Fruit fly (Drosophila melanogaster) whole organism, embryonic: Measurements from ENCODE around the gene Cep290.
A peak's percentile ranks its signal among the peaks of the same experiment; 100 is the strongest.

Experiments
- Adf1 ChIP-seq: fragments of 200-800 bp; sonication (Bioruptor generic); IDR thresholded peaks from 2 replicates; pipeline ENCODE4 v1.3.6; 2022; ENCODE audit warnings: missing biosample characterization, missing genetic modification characterization
- Awh ChIP-seq: fragments of 200-800 bp; sonication (Bioruptor generic); IDR thresholded peaks from 2 replicates; pipeline ENCODE4, ENCODE4 v1.3.6; 2022; ENCODE audit warnings: missing biosample characterization, missing genetic modification characterization
- CG11696 ChIP-seq: fragments of 200-800 bp; sonication (Bioruptor generic); IDR thresholded peaks from 2 replicates; pipeline ENCODE4 v1.3.6; 2022; ENCODE audit warnings: missing biosample characterization, missing genetic modification characterization
- CG11723 ChIP-seq: fragments of 200-800 bp; sonication (Bioruptor generic); optimal IDR thresholded peaks from 2 replicates; lab custom pipeline; 2017; ENCODE audit warnings: missing biosample characterization, mild to moderate bottlenecking, missing genetic modification characterization
- CG12104 ChIP-seq: fragments of 200-800 bp; sonication (Bioruptor generic); optimal IDR thresholded peaks from 3 replicates; lab custom pipeline; 2016; ENCODE audit warnings: missing biosample characterization, missing genetic modification characterization
- CG12155 ChIP-seq: fragments of 200-800 bp; sonication (Bioruptor generic); optimal IDR thresholded peaks from 3 replicates; lab custom pipeline; 2016; ENCODE audit warnings: missing biosample characterization, missing genetic modification characterization
- CG12219 ChIP-seq: fragments of 200-800 bp; sonication (Bioruptor generic); optimal IDR thresholded peaks from 3 replicates; lab custom pipeline; 2018; ENCODE audit warnings: missing biosample characterization, mild to moderate bottlenecking, missing genetic modification characterization
- CG1233 ChIP-seq: fragments of 200-800 bp; sonication (Bioruptor generic); optimal IDR thresholded peaks from 4 replicates; lab custom pipeline; 2018; ENCODE audit warnings: missing biosample characterization, mild to moderate bottlenecking, missing genetic modification characterization
- CG12942 ChIP-seq: fragments of 200-800 bp; sonication (Bioruptor generic); optimal IDR thresholded peaks from 3 replicates; lab custom pipeline; 2016; ENCODE audit warnings: missing biosample characterization, missing genetic modification characterization
- CG13894 ChIP-seq: fragments of 200-800 bp; sonication (Bioruptor generic); optimal IDR thresholded peaks from 3 replicates; lab custom pipeline; 2018; ENCODE audit warnings: missing biosample characterization, mild to moderate bottlenecking, missing genetic modification characterization, moderate library complexity
- CG14441 ChIP-seq: fragments of 200-800 bp; sonication (Bioruptor generic); IDR thresholded peaks from 2 replicates; pipeline ENCODE4 v1.3.6; 2022; ENCODE audit warnings: missing biosample characterization, missing genetic modification characterization
- CG14667 ChIP-seq: fragments of 200-800 bp; sonication (Bioruptor generic); IDR thresholded peaks from 2 replicates; pipeline ENCODE4 v1.3.6; 2022; ENCODE audit warnings: missing biosample characterization, missing genetic modification characterization
- CG14710 ChIP-seq: fragments of 200-800 bp; sonication (Bioruptor generic); optimal IDR thresholded peaks from 3 replicates; lab custom pipeline; 2019; ENCODE audit warnings: missing biosample characterization, mild to moderate bottlenecking, missing genetic modification characterization, moderate library complexity
- CG1529 ChIP-seq: fragments of 200-800 bp; sonication (Bioruptor generic); optimal IDR thresholded peaks from 3 replicates; lab custom pipeline; 2018; ENCODE audit warnings: missing biosample characterization, missing genetic modification characterization
- CG16815 ChIP-seq: fragments of 200-800 bp; sonication (Bioruptor generic); optimal IDR thresholded peaks from 3 replicates; lab custom pipeline; 2017; ENCODE audit warnings: missing biosample characterization, mild to moderate bottlenecking, missing genetic modification characterization
- CG17328 ChIP-seq: fragments of 200-800 bp; sonication (Bioruptor generic); IDR thresholded peaks from 2 replicates; pipeline ENCODE4 v1.3.6; 2022; ENCODE audit warnings: missing biosample characterization, missing genetic modification characterization
- CG17361 ChIP-seq: fragments of 200-800 bp; sonication (Bioruptor generic); IDR thresholded peaks from 3 replicates; pipeline ENCODE4 v1.3.6; 2022; ENCODE audit warnings: missing biosample characterization, missing genetic modification characterization
- CG4282 ChIP-seq: fragments of 200-800 bp; sonication (Bioruptor generic); optimal IDR thresholded peaks from 2 replicates; lab custom pipeline; 2016; ENCODE audit warnings: missing biosample characterization, missing genetic modification characterization
- CG4424 ChIP-seq: fragments of 200-800 bp; sonication (Bioruptor generic); optimal IDR thresholded peaks from 3 replicates; lab custom pipeline; 2016; ENCODE audit warnings: missing biosample characterization, missing genetic modification characterization
- CG5245 ChIP-seq: fragments of 200-800 bp; sonication (Bioruptor generic); optimal IDR thresholded peaks from 3 replicates; lab custom pipeline; 2016; ENCODE audit warnings: missing biosample characterization, missing genetic modification characterization
- CG6791 ChIP-seq: fragments of 200-800 bp; sonication (Bioruptor generic); IDR thresholded peaks from 3 replicates; pipeline ENCODE4 v1.3.6; 2022; ENCODE audit warnings: missing biosample characterization, missing genetic modification characterization; ENCODE audit not compliant: partially characterized antibody
- CG6854 ChIP-seq: fragments of 200-800 bp; sonication (Bioruptor generic); optimal IDR thresholded peaks from 3 replicates; lab custom pipeline; 2017; ENCODE audit warnings: missing biosample characterization, mild to moderate bottlenecking, missing genetic modification characterization
- CG7839 ChIP-seq: fragments of 200-800 bp; sonication (Bioruptor generic); optimal IDR thresholded peaks from 3 replicates; lab custom pipeline; 2018; ENCODE audit warnings: missing biosample characterization, mild to moderate bottlenecking, missing genetic modification characterization, moderate library complexity
- Dbx ChIP-seq: fragments of 200-800 bp; sonication (Bioruptor generic); IDR thresholded peaks from 3 replicates; pipeline ENCODE4 v1.3.6; 2022; ENCODE audit warnings: missing biosample characterization, missing genetic modification characterization
- Dll ChIP-seq: fragments of 200-800 bp; sonication (Bioruptor generic); IDR thresholded peaks from 4 replicates; pipeline ENCODE4 v1.3.6; 2022; ENCODE audit warnings: missing biosample characterization, missing genetic modification characterization; ENCODE audit not compliant: partially characterized antibody
- Ets97D ChIP-seq: fragments of 200-800 bp; sonication (Bioruptor generic); optimal IDR thresholded peaks from 3 replicates; lab custom pipeline; 2016; ENCODE audit warnings: missing biosample characterization, missing genetic modification characterization
- HHEX ChIP-seq: fragments of 200-800 bp; sonication (Bioruptor generic); optimal IDR thresholded peaks from 3 replicates; lab custom pipeline; 2017; ENCODE audit warnings: missing biosample characterization, mild to moderate bottlenecking, missing genetic modification characterization, missing genetic modification reagents
- Hmr ChIP-seq: fragments of 200-800 bp; sonication (Bioruptor generic); optimal IDR thresholded peaks from 3 replicates; lab custom pipeline; 2017; ENCODE audit warnings: mild to moderate bottlenecking, missing biosample characterization, missing genetic modification reagents, missing genetic modification characterization
- MESR4 ChIP-seq: fragments of 200-800 bp; sonication (Bioruptor generic); optimal IDR thresholded peaks from 2 replicates; lab custom pipeline; 2018; ENCODE audit warnings: missing biosample characterization, mild to moderate bottlenecking, missing genetic modification characterization, moderate library complexity
- NC2β ChIP-seq: fragments of 200-800 bp; sonication (Bioruptor generic); optimal IDR thresholded peaks from 2 replicates; lab custom pipeline; 2016; ENCODE audit warnings: missing biosample characterization, missing genetic modification characterization
- Xbp1 ChIP-seq: fragments of 200-800 bp; sonication (Bioruptor generic); optimal IDR thresholded peaks from 3 replicates; lab custom pipeline; 2016; ENCODE audit warnings: missing biosample characterization, mild to moderate bottlenecking, missing genetic modification characterization
- ase ChIP-seq: fragments of 200-800 bp; sonication (Bioruptor generic); IDR thresholded peaks from 3 replicates; pipeline ENCODE4 v1.3.6; 2022; ENCODE audit warnings: missing biosample characterization, missing genetic modification characterization
- bcd ChIP-seq: fragments of 200-800 bp; sonication (Bioruptor generic); optimal IDR thresholded peaks from 2 replicates; lab custom pipeline; 2017; ENCODE audit warnings: missing biosample characterization, mild to moderate bottlenecking, missing genetic modification characterization
- dati ChIP-seq: fragments of 200-800 bp; sonication (Bioruptor generic); IDR thresholded peaks from 2 replicates; pipeline ENCODE4 v1.3.6; 2022; ENCODE audit warnings: missing biosample characterization, missing genetic modification characterization
- dmrt99B ChIP-seq: fragments of 200-800 bp; sonication (Bioruptor generic); optimal IDR thresholded peaks from 2 replicates; lab custom pipeline; 2018; ENCODE audit warnings: missing biosample characterization, mild to moderate bottlenecking, missing genetic modification characterization, moderate library complexity
- fru ChIP-seq: fragments of >200 bp; optimal IDR thresholded peaks from 2 replicates; lab custom pipeline; 2017
- hth ChIP-seq: fragments of >200 bp; optimal IDR thresholded peaks from 2 replicates; lab custom pipeline; 2017; ENCODE audit warnings: inconsistent platforms
- klu ChIP-seq: fragments of 200-800 bp; sonication (Bioruptor generic); IDR thresholded peaks from 2 replicates; pipeline ENCODE4 v1.3.6; 2022; ENCODE audit warnings: missing biosample characterization, missing genetic modification characterization
- lov ChIP-seq, 2 experiments: fragments of 200-800 bp in 1 of 2; fragments of >200 bp in 1 of 2; sonication (Bioruptor generic) in 1 of 2; IDR thresholded peaks in 1 of 2; optimal IDR thresholded peaks in 1 of 2; 2 replicates in 1 of 2; 3 replicates in 1 of 2; pipeline versions ENCODE4 v1.3.6 to Lab custom; 2017 to 2022; ENCODE audit warnings: missing biosample characterization in 1 of 2, missing genetic modification characterization in 1 of 2
- mirr ChIP-seq: fragments of 200-800 bp; sonication (Bioruptor generic); optimal IDR thresholded peaks from 3 replicates; lab custom pipeline; 2018; ENCODE audit warnings: missing biosample characterization, mild to moderate bottlenecking, missing genetic modification characterization
- phol ChIP-seq: fragments of 200-800 bp; sonication (Bioruptor generic); optimal IDR thresholded peaks from 3 replicates; lab custom pipeline; 2018; ENCODE audit warnings: missing biosample characterization, mild to moderate bottlenecking, missing genetic modification characterization, moderate library complexity
- prd ChIP-seq, 3 experiments: fragments of >200 bp in 2 of 3; fragments of 200-800 bp in 1 of 3; sonication (Bioruptor generic) in 1 of 3; optimal IDR thresholded peaks in 2 of 3; IDR thresholded peaks in 1 of 3; 2 replicates in 2 of 3; 3 replicates in 1 of 3; pipeline versions ENCODE4 v1.3.6 to Lab custom; 2017 to 2022; ENCODE audit warnings: missing biosample characterization in 1 of 3, missing genetic modification characterization in 1 of 3
- rib ChIP-seq: fragments of 200-800 bp; sonication (Bioruptor generic); IDR thresholded peaks from 2 replicates; pipeline ENCODE4 v1.3.6; 2022; ENCODE audit warnings: missing biosample characterization, missing genetic modification characterization
- seq ChIP-seq: fragments of 200-800 bp; sonication (Bioruptor generic); IDR thresholded peaks from 2 replicates; pipeline ENCODE4 v1.3.6; 2022; ENCODE audit warnings: missing biosample characterization, missing genetic modification characterization
- tap ChIP-seq: fragments of 200-800 bp; optimal IDR thresholded peaks from 3 replicates; lab custom pipeline; 2019; ENCODE audit warnings: missing biosample characterization, mild to moderate bottlenecking, missing genetic modification characterization, moderate library complexity
- tgo ChIP-seq: fragments of 200-800 bp; sonication (Bioruptor generic); IDR thresholded peaks from 3 replicates; pipeline ENCODE4 v1.3.6; 2022; ENCODE audit warnings: missing biosample characterization, missing genetic modification characterization
- trem ChIP-seq: fragments of 200-800 bp; optimal IDR thresholded peaks from 3 replicates; lab custom pipeline; 2019; ENCODE audit warnings: missing biosample characterization, mild to moderate bottlenecking, missing genetic modification characterization, moderate library complexity
- zen ChIP-seq: fragments of 200-800 bp; sonication (Bioruptor generic); optimal IDR thresholded peaks from 3 replicates; lab custom pipeline; 2018; ENCODE audit warnings: missing biosample characterization, mild to moderate bottlenecking, missing genetic modification characterization, moderate library complexity
- zfh1 ChIP-seq: fragments of 200-800 bp; sonication (Bioruptor generic); IDR thresholded peaks from 3 replicates; pipeline ENCODE4 v1.3.6; 2022; ENCODE audit warnings: missing biosample characterization, missing genetic modification characterization

Cep290 gene

dm6 chr3L:819297-819886, 24.3 kb upstream of the Cep290 start (continued):
- TF ChIP-seq CG1529: peak; percentile 79
- TF ChIP-seq NC2β: peak; percentile 74
- TF ChIP-seq Dll (GFP tag; lab: Robert Waterston, UW): no peak
- peak; percentile 78 for TF ChIP-seq mirr
- TF ChIP-seq tap (tag; lab: Kevin White, UChicago): peak; percentile 77
- peak; percentile 88 for TF ChIP-seq CG5245 (GFP tag; lab: Kevin White, UChicago)
- TF ChIP-seq zfh1 (GFP tag; lab: Robert Waterston, UW): peak; percentile 94
- TF ChIP-seq dmrt99B (tag; lab: Kevin White, UChicago): peak; percentile 92
- peak; percentile 84 for TF ChIP-seq CG12942 (GFP tag; lab: Kevin White, UChicago)
- peak; percentile 58 for TF ChIP-seq CG14710 (tag; lab: Kevin White, UChicago)
- TF ChIP-seq fru (lab: Kevin White, UChicago): no peak
- peak; percentile 76 for TF ChIP-seq CG11723 (GFP tag; lab: Kevin White, UChicago)
- TF ChIP-seq ase (GFP tag; lab: Robert Waterston, UW): peak; percentile 95
- peak; percentile 88 for TF ChIP-seq rib (GFP tag; lab: Robert Waterston, UW)
- TF ChIP-seq CG12219 (GFP tag; lab: Kevin White, UChicago): peak; percentile 91
- TF ChIP-seq CG4424 (GFP tag; lab: Kevin White, UChicago): peak; percentile 82
- TF ChIP-seq klu (GFP tag; lab: Robert Waterston, UW): peak; percentile 83
- TF ChIP-seq CG14441: peak; percentile 94
- peak; percentile 75 for TF ChIP-seq CG4282 (GFP tag; lab: Kevin White, UChicago)
- TF ChIP-seq CG12155 (GFP tag; lab: Kevin White, UChicago): peak; percentile 82
- TF ChIP-seq tgo: peak; percentile 93
- peak; percentile 93 for TF ChIP-seq Xbp1
- TF ChIP-seq CG6854 (GFP tag; lab: Kevin White, UChicago): peak; percentile 57
- TF ChIP-seq CG6791 (GFP tag; lab: Robert Waterston, UW): no peak
- peak; percentile 85 for TF ChIP-seq CG14667
- no peak for TF ChIP-seq prd (optimal IDR thresholded peaks at IDR 0.05; lab: Kevin White, UChicago)
- TF ChIP-seq prd (GFP tag; IDR thresholded peaks at IDR 0.05; lab: Robert Waterston, UW): peak; percentile 95
- peak; percentile 79 for TF ChIP-seq CG1233 (GFP tag; lab: Kevin White, UChicago)
- TF ChIP-seq CG13894: peak; percentile 87
- peak; percentile 73 for TF ChIP-seq CG17361 (GFP tag; lab: Robert Waterston, UW)
- TF ChIP-seq CG11696 (GFP tag; lab: Robert Waterston, UW): peak; percentile 88
- TF ChIP-seq CG12104 (GFP tag; lab: Kevin White, UChicago): peak; percentile 74
- TF ChIP-seq CG17328 (GFP tag; lab: Robert Waterston, UW): peak; percentile 97
- TF ChIP-seq lov (optimal IDR thresholded peaks at IDR 0.05; lab: Kevin White, UChicago): no peak
- peak; percentile 93 for TF ChIP-seq lov (GFP tag; IDR thresholded peaks at IDR 0.05; lab: Robert Waterston, UW)
- TF ChIP-seq bcd (GFP tag; lab: Kevin White, UChicago): peak; percentile 86
- peak; percentile 80 for TF ChIP-seq phol (tag; lab: Kevin White, UChicago)
- TF ChIP-seq Dbx (GFP tag; lab: Robert Waterston, UW): peak; percentile 82
- peak; percentile 94 for TF ChIP-seq Awh (GFP tag; lab: Robert Waterston, UW)
- TF ChIP-seq dati (GFP tag; lab: Robert Waterston, UW): peak; percentile 82
- TF ChIP-seq Hmr (GFP tag; lab: Kevin White, UChicago): peak; percentile 80
- peak; percentile 16 for TF ChIP-seq trem
- peak; percentile 54 for TF ChIP-seq Ets97D (GFP tag; lab: Kevin White, UChicago)
- peak; percentile 92 for TF ChIP-seq seq (GFP tag; lab: Robert Waterston, UW)
- no peak for TF ChIP-seq hth
- peak; percentile 91 for TF ChIP-seq CG7839 (tag; lab: Kevin White, UChicago)
- peak; percentile 88 for TF ChIP-seq HHEX (GFP tag; lab: Kevin White, UChicago)
- peak; percentile 9 for TF ChIP-seq MESR4 (GFP tag; lab: Kevin White, UChicago)
- peak; percentile 27 for TF ChIP-seq zen
- peak; percentile 54 for TF ChIP-seq Adf1 (GFP tag; lab: Robert Waterston, UW)
- peak; percentile 61 for TF ChIP-seq CG16815 (GFP tag; lab: Kevin White, UChicago)
